Worm (Caenorhabditis elegans) whole organism, L4 larva: ENCODE measurements around the gene lars-1.

Experiments used
- F10B5.3 ChIP-seq: sonication (generic microtip); optimal IDR thresholded peaks from 2 replicates; lab custom pipeline; 2016; ENCODE audit warnings: mild to moderate bottlenecking, missing genetic modification characterization, missing compliant biosample characterization
- F37D6.2 ChIP-seq: sonication (generic microtip); optimal IDR thresholded peaks from 2 replicates; lab custom pipeline; 2016; ENCODE audit warnings: mild to moderate bottlenecking, missing genetic modification characterization, missing compliant biosample characterization
- F44E2.7 ChIP-seq: fragments of 200-800 bp; sonication (Bioruptor generic); IDR thresholded peaks from 2 replicates; pipeline ENCODE4 v2.1.2; 2022; ENCODE audit warnings: missing genetic modification characterization, missing compliant biosample characterization
- F49E8.2 ChIP-seq: sonication (generic microtip); optimal IDR thresholded peaks from 2 replicates; lab custom pipeline; 2016; ENCODE audit warnings: missing compliant biosample characterization, mild to moderate bottlenecking, missing genetic modification characterization, borderline replicate concordance
- T26A8.4 ChIP-seq: fragments of 200-800 bp; sonication (Bioruptor generic); IDR thresholded peaks from 2 replicates; pipeline ENCODE4 v1.3.6; 2022; ENCODE audit warnings: missing genetic modification characterization, missing compliant biosample characterization
- Y48G9A.11 ChIP-seq: fragments of 200-800 bp; sonication (Bioruptor generic); IDR thresholded peaks from 2 replicates; pipeline ENCODE4 v1.3.6; 2022; ENCODE audit warnings: missing genetic modification reagents, missing genetic modification characterization, missing compliant biosample characterization
- ZK337.2 ChIP-seq: fragments of 200-800 bp; sonication (Bioruptor generic); IDR thresholded peaks from 2 replicates; pipeline ENCODE4 v1.3.6; 2022; ENCODE audit warnings: missing genetic modification reagents, missing genetic modification characterization, missing compliant biosample characterization
- ZK546.5 ChIP-seq, 2 experiments: sonication (generic microtip); optimal IDR thresholded peaks; 2 replicates each; lab custom pipeline; 2017; ENCODE audit warnings: missing biosample characterization in 2 of 2, missing genetic modification characterization in 2 of 2
- aha-1 ChIP-seq: fragments of 150-350 bp; peaks from one replicate; lab custom pipeline; 2014; ENCODE audit warnings: missing biosample characterization, missing genetic modification characterization
- ama-1 ChIP-seq: fragments of 150-350 bp; optimal IDR thresholded peaks from 2 replicates; lab custom pipeline; 2014; ENCODE audit warnings: inconsistent platforms, mixed read lengths
- arid-1 ChIP-seq: fragments of 200-800 bp; sonication (Bioruptor generic); conservative IDR thresholded peaks from 2 replicates; pipeline ENCODE4 v1.3.6; 2022; ENCODE audit warnings: missing genetic modification reagents, missing genetic modification characterization, missing compliant biosample characterization
- attf-4 ChIP-seq: sonication (generic microtip); optimal IDR thresholded peaks from 3 replicates; lab custom pipeline; 2017; ENCODE audit warnings: missing biosample characterization, missing genetic modification characterization
- ceh-20 ChIP-seq: fragments of 200-800 bp; sonication (Bioruptor generic); IDR thresholded peaks from 2 replicates; pipeline ENCODE4 v1.3.6; 2022; ENCODE audit warnings: missing genetic modification reagents, missing genetic modification characterization, missing compliant biosample characterization
- ceh-82 ChIP-seq: sonication (generic microtip); optimal IDR thresholded peaks from 2 replicates; lab custom pipeline; 2017; ENCODE audit warnings: missing biosample characterization, missing genetic modification characterization
- daf-19 ChIP-seq: fragments of 200-800 bp; sonication (Bioruptor generic); conservative IDR thresholded peaks from 2 replicates; pipeline ENCODE4 v1.3.6; 2022; ENCODE audit warnings: missing genetic modification characterization, missing compliant biosample characterization
- dmd-8 ChIP-seq: fragments of 200-800 bp; sonication (Bioruptor generic); IDR thresholded peaks from 2 replicates; pipeline ENCODE4 v1.3.6; 2022; ENCODE audit warnings: missing genetic modification characterization, missing compliant biosample characterization
- duxl-1 ChIP-seq: sonication (generic microtip); optimal IDR thresholded peaks from 2 replicates; lab custom pipeline; 2016; ENCODE audit warnings: mild to moderate bottlenecking, missing genetic modification characterization, moderate library complexity, missing compliant biosample characterization; ENCODE audit not compliant: poor library complexity
- dve-1 ChIP-seq: sonication (generic microtip); optimal IDR thresholded peaks from 2 replicates; lab custom pipeline; 2017; ENCODE audit warnings: antibody characterized with exemption, mild to moderate bottlenecking, missing genetic modification characterization, missing compliant biosample characterization; ENCODE audit not compliant: insufficient read depth
- egl-43 ChIP-seq: fragments of 200-800 bp; sonication (Bioruptor generic); IDR thresholded peaks from 2 replicates; pipeline ENCODE4 v1.3.6; 2022; ENCODE audit warnings: missing genetic modification reagents, missing genetic modification characterization, missing compliant biosample characterization
- fkh-10 ChIP-seq: fragments of 150-350 bp; optimal IDR thresholded peaks from 2 replicates; lab custom pipeline; 2014; ENCODE audit warnings: missing biosample characterization, missing genetic modification reagents, missing genetic modification characterization
- hif-1 ChIP-seq, 2 experiments: sonication (generic microtip); optimal IDR thresholded peaks; 2 replicates each; lab custom pipeline; 2016 to 2017; ENCODE audit warnings: missing compliant biosample characterization in 2 of 2, missing genetic modification characterization in 2 of 2, missing genetic modification reagents in 2 of 2, missing genotype in 2 of 2, mild to moderate bottlenecking in 1 of 2
- hlh-30 ChIP-seq: sonication (generic microtip); optimal IDR thresholded peaks from 2 replicates; lab custom pipeline; 2017; ENCODE audit warnings: antibody characterized with exemption, mild to moderate bottlenecking, missing genetic modification characterization, missing compliant biosample characterization; ENCODE audit not compliant: insufficient read depth
- lir-3 ChIP-seq: sonication (generic microtip); optimal IDR thresholded peaks from 2 replicates; lab custom pipeline; 2016; ENCODE audit warnings: mild to moderate bottlenecking, missing genetic modification characterization, missing compliant biosample characterization
- lsy-2 ChIP-seq, 2 experiments: fragments of 150-350 bp in 1 of 2; sonication (generic microtip) in 1 of 2; optimal IDR thresholded peaks; 2 replicates each; lab custom pipeline; 2014 to 2017; ENCODE audit warnings: missing biosample characterization in 2 of 2, missing genetic modification characterization in 2 of 2
- madf-9 ChIP-seq: fragments of 200-800 bp; sonication (Bioruptor generic); conservative IDR thresholded peaks from 2 replicates; pipeline ENCODE4 v1.3.6; 2022; ENCODE audit warnings: missing genetic modification reagents, missing genetic modification characterization, missing compliant biosample characterization
- mdl-1 ChIP-seq, 2 experiments: fragments of 150-350 bp in 1 of 2; sonication (generic microtip) in 1 of 2; optimal IDR thresholded peaks; 2 replicates each; lab custom pipeline; 2014 to 2017; ENCODE audit warnings: missing biosample characterization in 2 of 2, missing genetic modification characterization in 2 of 2
- mep-1 ChIP-seq: fragments of 150-350 bp; sonication (generic microtip); optimal IDR thresholded peaks from 3 replicates; lab custom pipeline; 2014; ENCODE audit warnings: missing biosample characterization, missing genetic modification characterization
- mes-2 ChIP-seq: sonication (generic microtip); optimal IDR thresholded peaks from 2 replicates; lab custom pipeline; 2016; ENCODE audit warnings: missing genotype, mild to moderate bottlenecking, missing genetic modification characterization, missing compliant biosample characterization; ENCODE audit not compliant: poor library complexity, severe bottlenecking
- mxl-3 ChIP-seq: fragments of 200-800 bp; sonication (Bioruptor generic); optimal IDR thresholded peaks from 2 replicates; lab custom pipeline; 2018; ENCODE audit warnings: mild to moderate bottlenecking, missing genetic modification characterization, missing compliant biosample characterization
- nhr-102 ChIP-seq: sonication (generic microtip); optimal IDR thresholded peaks from 2 replicates; lab custom pipeline; 2016; ENCODE audit warnings: mild to moderate bottlenecking, missing genetic modification characterization, moderate library complexity, missing compliant biosample characterization
- nhr-28 ChIP-seq: fragments of 150-350 bp; optimal IDR thresholded peaks from 2 replicates; lab custom pipeline; 2014; ENCODE audit warnings: missing biosample characterization, missing genetic modification characterization
- nhr-6 ChIP-seq: fragments of 150-350 bp; optimal IDR thresholded peaks from 2 replicates; lab custom pipeline; 2014; ENCODE audit warnings: missing biosample characterization, missing genetic modification characterization
- pha-4 ChIP-seq, 2 experiments: fragments of 150-350 bp in 1 of 2; fragments of 200-800 bp in 1 of 2; sonication (Bioruptor generic) in 1 of 2; IDR thresholded peaks in 1 of 2; optimal IDR thresholded peaks in 1 of 2; 2 replicates each; pipeline versions ENCODE4 v1.3.6 to Lab custom; 2014 to 2022; ENCODE audit warnings: missing genetic modification characterization in 2 of 2, missing genetic modification reagents in 2 of 2, missing biosample characterization in 1 of 2, missing compliant biosample characterization in 1 of 2
- pqm-1 ChIP-seq: sonication (generic microtip); optimal IDR thresholded peaks from 2 replicates; lab custom pipeline; 2017; ENCODE audit warnings: missing biosample characterization, missing genetic modification characterization
- sdz-12 ChIP-seq: fragments of 200-800 bp; sonication (Bioruptor generic); optimal IDR thresholded peaks from 2 replicates; lab custom pipeline; 2018; ENCODE audit warnings: mild to moderate bottlenecking, missing genetic modification characterization, missing compliant biosample characterization
- set-16 ChIP-seq: fragments of 200-800 bp; sonication (Bioruptor generic); IDR thresholded peaks from 2 replicates; pipeline ENCODE4 v1.3.6; 2022; ENCODE audit warnings: missing genetic modification reagents, missing genetic modification characterization, missing compliant biosample characterization
- tra-1 ChIP-seq: fragments of 200-800 bp; sonication (Bioruptor generic); IDR thresholded peaks from 2 replicates; pipeline ENCODE4 v1.3.6; 2022; ENCODE audit warnings: missing genetic modification reagents, missing genetic modification characterization, missing compliant biosample characterization
- unc-130 ChIP-seq: sonication (generic microtip); optimal IDR thresholded peaks from 2 replicates; lab custom pipeline; 2016; ENCODE audit warnings: missing genetic modification reagents, missing genetic modification characterization, missing compliant biosample characterization
- unc-62 ChIP-seq, 3 experiments: fragments of 150-350 bp in 1 of 3; sonication (generic microtip); optimal IDR thresholded peaks in 2 of 3; peaks in 1 of 3; 1 replicate in 1 of 3; 2 replicates in 2 of 3; lab custom pipeline; 2014 to 2017; ENCODE audit warnings: missing biosample characterization in 3 of 3, missing genetic modification characterization in 3 of 3, missing genetic modification reagents in 3 of 3, missing genotype in 1 of 3
- zfp-3 ChIP-seq: fragments of 200-800 bp; sonication (Bioruptor generic); conservative IDR thresholded peaks from 2 replicates; pipeline ENCODE4 v1.3.6; 2022; ENCODE audit warnings: missing genetic modification reagents, missing genetic modification characterization, missing compliant biosample characterization
- zip-2 ChIP-seq: fragments of 150-350 bp; optimal IDR thresholded peaks from 2 replicates; lab custom pipeline; 2014; ENCODE audit warnings: missing biosample characterization, missing genetic modification characterization

lars-1 gene

ce11 chrIII:4195306-4196008, 8.9 kb upstream of the lars-1 start (continued):
- TF ChIP-seq mdl-1 (tag; optimal IDR thresholded peaks at IDR 0.05; lab: Kevin White, UChicago) (peak in 1 of 2 experiments; percentile 15), attf-4 (tag; lab: Kevin White, UChicago) (peak; percentile 69), ceh-20 (GFP tag; lab: Robert Waterston, UW) (peak; percentile 15; the same call in 1 of the 2 replicates), Y48G9A.11 (GFP tag; lab: Robert Waterston, UW) (peak; percentile 77), pha-4 (GFP tag; IDR thresholded peaks at IDR 0.05; lab: Robert Waterston, UW) (peak; percentile 67; the same call in 1 of the 2 replicates), pha-4 (tag; optimal IDR thresholded peaks at IDR 0.05; lab: Kevin White, UChicago) (peak; percentile 7), nhr-102 (peak; percentile 90), tra-1 (0 out of 2 replicates have a peak, but pooled peaks have one; percentile 36), lir-3 (tag; lab: Kevin White, UChicago) (no peak), dmd-8 (GFP tag; lab: Robert Waterston, UW) (0 out of 2 replicates have a peak, but pooled peaks have one; percentile 36), ama-1 (lab: Kevin White, UChicago) (peak; percentile 95), ZK546.5 (tag; optimal IDR thresholded peaks at IDR 0.05; lab: Kevin White, UChicago) (no peak), F44E2.7 (GFP tag; lab: Robert Waterston, UW) (peak; percentile 64; the same call in 1 of the 2 replicates)
- TF ChIP-seq, all 104 proteins: peak for 57

ce11 chrIII:4194349-4195110, 7.9 kb upstream of the lars-1 start:
- TF ChIP-seq mep-1 (no peak), ZK337.2 (GFP tag; lab: Robert Waterston, UW) (0 out of 2 replicates have a peak, but pooled peaks have one; percentile 35), mxl-3 (GFP tag; lab: Kevin White, UChicago) (no peak), F10B5.3 (tag; lab: Kevin White, UChicago) (no peak), set-16 (GFP tag; lab: Robert Waterston, UW) (peak; percentile 25; the same call in 1 of the 2 replicates), unc-62 (GFP tag; optimal IDR thresholded peaks at IDR 0.05 in 1 of 2; lab: Kevin White, UChicago) (no peak), unc-62 (tag; optimal IDR thresholded peaks at IDR 0.05; lab: Kevin White, UChicago) (no peak), attf-4 (tag; lab: Kevin White, UChicago) (no peak), egl-43 (GFP tag; lab: Robert Waterston, UW) (peak; percentile 60), ama-1 (lab: Kevin White, UChicago) (no peak), pha-4 (GFP tag; IDR thresholded peaks at IDR 0.05; lab: Robert Waterston, UW) (0 out of 2 replicates have a peak, but pooled peaks have one; percentile 14), pha-4 (tag; optimal IDR thresholded peaks at IDR 0.05; lab: Kevin White, UChicago) (no peak), nhr-28 (tag; lab: Kevin White, UChicago) (no peak), ceh-82 (tag; lab: Kevin White, UChicago) (no peak), T26A8.4 (GFP tag; lab: Robert Waterston, UW) (no peak), aha-1 (peak; percentile 97), unc-130 (GFP tag; lab: Kevin White, UChicago) (no peak), F49E8.2 (no peak)

- TF ChIP-seq F44E2.7 (GFP tag; lab: Robert Waterston, UW) = no peak
- TF ChIP-seq sdz-12 = peak; percentile 50
- peak; percentile 84 for TF ChIP-seq zfp-3 (GFP tag; lab: Robert Waterston, UW)
- peak; percentile 74 to 93 for TF ChIP-seq mdl-1 (tag; optimal IDR thresholded peaks at IDR 0.05; lab: Kevin White, UChicago)
- peak; percentile 95 for TF ChIP-seq pqm-1 (tag; lab: Kevin White, UChicago)
- TF ChIP-seq lsy-2 (tag; optimal IDR thresholded peaks at IDR 0.05; lab: Kevin White, UChicago) = peak; percentile 82 to 94
- peak; percentile 89 for TF ChIP-seq nhr-6 (tag; lab: Kevin White, UChicago)
- no peak for TF ChIP-seq arid-1 (GFP tag; lab: Robert Waterston, UW)
- peak; percentile 99 for TF ChIP-seq dve-1 (tag; lab: Kevin White, UChicago)
- peak in 1 of 2 experiments; percentile 86 for TF ChIP-seq unc-62 (GFP tag; optimal IDR thresholded peaks at IDR 0.05 in 1 of 2; lab: Kevin White, UChicago)
- TF ChIP-seq unc-62 (tag; optimal IDR thresholded peaks at IDR 0.05; lab: Kevin White, UChicago) = no peak
- TF ChIP-seq hlh-30 = peak; percentile 94
- TF ChIP-seq daf-19 = peak; percentile 45; the same call in 1 of the 2 replicates
- TF ChIP-seq zip-2 (tag; lab: Kevin White, UChicago) = peak; percentile 78
- peak; percentile 64 for TF ChIP-seq F37D6.2 (tag; lab: Kevin White, UChicago)
- peak; percentile 90 for TF ChIP-seq mes-2
- TF ChIP-seq hif-1 (tag; optimal IDR thresholded peaks at IDR 0.05; lab: Kevin White, UChicago) = peak; percentile 51 to 87
- TF ChIP-seq madf-9 (GFP tag; lab: Robert Waterston, UW) = peak; percentile 82
- peak; percentile 76 for TF ChIP-seq fkh-10 (GFP tag; lab: Kevin White, UChicago)
- peak; percentile 4 for TF ChIP-seq duxl-1 (tag; lab: Kevin White, UChicago)
Measured at ce11 chrIII:4193659-4194103, 7.1 kb upstream of the lars-1 start, which contains the start of gene xbp-1. Gene xbp-1, plus strand, starts transcription at chrIII:4193809.
